Worm (Caenorhabditis elegans) whole organism, mixed stage, embryonic: ENCODE measurements around the gene C05C9.1.

ENCODE experiments used
- bed-3 ChIP-seq: fragments of 200-800 bp; sonication (Bioruptor generic); optimal IDR thresholded peaks from 3 replicates; lab custom pipeline; 2018; ENCODE audit warnings: mild to moderate bottlenecking, missing genetic modification characterization, moderate library complexity, missing compliant biosample characterization
- blmp-1 ChIP-seq: fragments of 150-350 bp; optimal IDR thresholded peaks from 2 replicates; lab custom pipeline; 2014; ENCODE audit warnings: missing biosample characterization, missing genetic modification characterization
- ceh-39 ChIP-seq: fragments of 150-350 bp; optimal IDR thresholded peaks from 2 replicates; lab custom pipeline; 2014; ENCODE audit warnings: missing biosample characterization, missing genetic modification characterization
- ceh-43 ChIP-seq: fragments of 200-800 bp; sonication (Bioruptor generic); optimal IDR thresholded peaks from 2 replicates; lab custom pipeline; 2018; ENCODE audit warnings: mild to moderate bottlenecking, missing genetic modification characterization, moderate library complexity, missing compliant biosample characterization
- ceh-83 ChIP-seq: fragments of 200-800 bp; sonication (Bioruptor generic); optimal IDR thresholded peaks from 2 replicates; lab custom pipeline; 2018; ENCODE audit warnings: mild to moderate bottlenecking, missing genetic modification characterization, missing compliant biosample characterization
- ces-1 ChIP-seq: fragments of 150-350 bp; optimal IDR thresholded peaks from 2 replicates; lab custom pipeline; 2014; ENCODE audit warnings: missing biosample characterization, missing genetic modification reagents, missing genetic modification characterization
- cnd-1 ChIP-seq: fragments of 200-800 bp; sonication (Bioruptor generic); optimal IDR thresholded peaks from 2 replicates; lab custom pipeline; 2018; ENCODE audit warnings: mild to moderate bottlenecking, missing genetic modification characterization, missing compliant biosample characterization
- drap-1 ChIP-seq: fragments of 200-800 bp; sonication (Bioruptor generic); optimal IDR thresholded peaks from 3 replicates; lab custom pipeline; 2018; ENCODE audit warnings: mild to moderate bottlenecking, missing genetic modification characterization, missing compliant biosample characterization
- elt-1 ChIP-seq: sonication (generic microtip); optimal IDR thresholded peaks from 2 replicates; lab custom pipeline; 2017; ENCODE audit warnings: missing genetic modification characterization, mild to moderate bottlenecking, missing compliant biosample characterization, antibody characterized with exemption, moderate library complexity, borderline replicate concordance; ENCODE audit not compliant: insufficient read depth
- elt-3 ChIP-seq: fragments of 150-350 bp; optimal IDR thresholded peaks from 2 replicates; lab custom pipeline; 2014; ENCODE audit warnings: missing biosample characterization, missing genetic modification characterization
- flh-1 ChIP-seq: fragments of 200-800 bp; sonication (Bioruptor generic); optimal IDR thresholded peaks from 2 replicates; lab custom pipeline; 2018; ENCODE audit warnings: mild to moderate bottlenecking, missing genetic modification characterization, moderate library complexity, missing compliant biosample characterization
- ham-2 ChIP-seq: fragments of 200-800 bp; sonication (Bioruptor generic); optimal IDR thresholded peaks from 2 replicates; lab custom pipeline; 2018; ENCODE audit warnings: mild to moderate bottlenecking, missing genetic modification characterization, missing compliant biosample characterization
- hlh-1 ChIP-seq: fragments of 150-350 bp; optimal IDR thresholded peaks from 2 replicates; lab custom pipeline; 2014; ENCODE audit warnings: missing biosample characterization, missing genetic modification reagents, missing genetic modification characterization
- lin-13 ChIP-seq: fragments of 150-350 bp; optimal IDR thresholded peaks from 2 replicates; lab custom pipeline; 2014; ENCODE audit warnings: missing biosample characterization, missing genetic modification characterization
- lin-32 ChIP-seq: fragments of 200-800 bp; sonication (Bioruptor generic); optimal IDR thresholded peaks from 2 replicates; lab custom pipeline; 2018; ENCODE audit warnings: mild to moderate bottlenecking, missing genetic modification characterization, missing compliant biosample characterization
- lsy-2 ChIP-seq: fragments of 150-350 bp; optimal IDR thresholded peaks from 2 replicates; lab custom pipeline; 2014; ENCODE audit warnings: missing biosample characterization, missing genetic modification characterization
- mep-1 ChIP-seq: fragments of 150-350 bp; optimal IDR thresholded peaks from 2 replicates; lab custom pipeline; 2017; ENCODE audit warnings: missing biosample characterization, missing genetic modification reagents, missing genetic modification characterization, inconsistent platforms
- nhr-12 ChIP-seq: fragments of 150-350 bp; optimal IDR thresholded peaks from 2 replicates; lab custom pipeline; 2014; ENCODE audit warnings: missing biosample characterization, missing genetic modification characterization
- nhr-2 ChIP-seq: fragments of 150-350 bp; optimal IDR thresholded peaks from 2 replicates; lab custom pipeline; 2014; ENCODE audit warnings: missing biosample characterization, missing genetic modification characterization
- nhr-237 ChIP-seq: fragments of 150-350 bp; optimal IDR thresholded peaks from 2 replicates; lab custom pipeline; 2014; ENCODE audit warnings: missing biosample characterization, missing genetic modification characterization
- nhr-28 ChIP-seq: fragments of 150-350 bp; optimal IDR thresholded peaks from 2 replicates; lab custom pipeline; 2014; ENCODE audit warnings: missing biosample characterization, missing genetic modification characterization
- nhr-76 ChIP-seq: sonication (generic microtip); optimal IDR thresholded peaks from 2 replicates; lab custom pipeline; 2017; ENCODE audit warnings: missing biosample characterization, missing genetic modification characterization
- pha-4 ChIP-seq: fragments of 150-350 bp; optimal IDR thresholded peaks from 2 replicates; lab custom pipeline; 2018; ENCODE audit warnings: missing biosample characterization, missing genetic modification reagents, missing genetic modification characterization
- sem-2 ChIP-seq: fragments of 200-800 bp; sonication (Bioruptor generic); optimal IDR thresholded peaks from 2 replicates; lab custom pipeline; 2018; ENCODE audit warnings: mild to moderate bottlenecking, missing genetic modification characterization, missing compliant biosample characterization
- sptf-1 ChIP-seq: sonication (generic microtip); optimal IDR thresholded peaks from 2 replicates; lab custom pipeline; 2017; ENCODE audit warnings: mild to moderate bottlenecking, missing genetic modification characterization, moderate library complexity, missing compliant biosample characterization
- tbx-8 ChIP-seq: fragments of 200-800 bp; sonication (Bioruptor generic); optimal IDR thresholded peaks from 2 replicates; lab custom pipeline; 2018; ENCODE audit warnings: mild to moderate bottlenecking, missing genetic modification characterization, moderate library complexity, missing compliant biosample characterization
- unc-120 ChIP-seq: sonication (generic microtip); optimal IDR thresholded peaks from 2 replicates; lab custom pipeline; 2017; ENCODE audit warnings: missing genetic modification characterization, missing compliant biosample characterization; ENCODE audit not compliant: poor library complexity, severe bottlenecking
- unc-39 ChIP-seq: fragments of 150-350 bp; optimal IDR thresholded peaks from 2 replicates; lab custom pipeline; 2014; ENCODE audit warnings: missing biosample characterization, missing genetic modification characterization
- unc-62 ChIP-seq: fragments of 150-350 bp; optimal IDR thresholded peaks from 2 replicates; lab custom pipeline; 2014; ENCODE audit warnings: missing biosample characterization, missing genetic modification reagents, missing genetic modification characterization
- zip-8 ChIP-seq: fragments of 150-350 bp; optimal IDR thresholded peaks from 2 replicates; lab custom pipeline; 2014; ENCODE audit warnings: missing biosample characterization, missing genetic modification characterization
- ztf-11 ChIP-seq: fragments of 150-350 bp; optimal IDR thresholded peaks from 2 replicates; lab custom pipeline; 2014; ENCODE audit warnings: missing biosample characterization, missing genetic modification characterization

Gene C05C9.1

DNA sequence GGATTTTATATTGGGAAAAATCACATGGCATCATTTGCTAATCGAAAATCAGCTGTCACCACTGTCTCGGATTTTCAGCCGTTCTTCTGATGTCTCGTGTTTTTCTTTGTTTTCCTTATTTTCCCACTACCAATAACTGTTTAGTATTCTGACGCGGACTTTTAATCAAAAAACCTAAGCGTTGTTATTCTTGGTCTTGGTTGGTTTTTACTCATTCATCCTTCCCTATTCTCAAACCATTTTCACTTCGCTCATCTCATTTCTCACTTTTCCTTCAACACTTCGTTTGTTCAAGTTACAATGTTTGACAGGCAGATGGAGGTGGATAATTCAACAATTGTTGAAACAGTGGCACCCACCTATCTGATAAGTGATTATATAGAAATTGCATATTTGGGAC, 18.0 kb downstream of the C05C9.1 start, which contains the start of gene gnrr-6:
Gene gnrr-6, plus strand, starts transcription at position 301 of the 400 bp plus-strand sequence.
- TF ChIP-seq pha-4, result no peak
- no peak for TF ChIP-seq unc-62 (GFP tag; lab: Kevin White, UChicago)
- TF ChIP-seq nhr-76 (tag; lab: Kevin White, UChicago), result no peak
- no peak for TF ChIP-seq drap-1 (GFP tag; lab: Kevin White, UChicago)
- no peak for TF ChIP-seq hlh-1 (tag; lab: Kevin White, UChicago)
- no peak for TF ChIP-seq lin-32
- TF ChIP-seq unc-39, result no peak
- no peak for TF ChIP-seq ceh-83 (GFP tag; lab: Kevin White, UChicago)
- no peak for TF ChIP-seq ceh-39 (tag; lab: Kevin White, UChicago)
- no peak for TF ChIP-seq lsy-2 (tag; lab: Kevin White, UChicago)
- no peak for TF ChIP-seq elt-3 (tag; lab: Kevin White, UChicago)
- TF ChIP-seq ces-1 (GFP tag; lab: Kevin White, UChicago), result no peak
- no peak for TF ChIP-seq nhr-28
- no peak for TF ChIP-seq sem-2 (GFP tag; lab: Kevin White, UChicago)
- TF ChIP-seq unc-120 (tag; lab: Kevin White, UChicago), result no peak
- TF ChIP-seq nhr-2 (tag; lab: Kevin White, UChicago), result no peak
- no peak for TF ChIP-seq tbx-8 (GFP tag; lab: Kevin White, UChicago)
- no peak for TF ChIP-seq nhr-12 (tag; lab: Kevin White, UChicago)
- no peak for TF ChIP-seq ztf-11
- TF ChIP-seq blmp-1 (tag; lab: Kevin White, UChicago), result no peak
- TF ChIP-seq, all 35 proteins: peak for 0

DNA sequence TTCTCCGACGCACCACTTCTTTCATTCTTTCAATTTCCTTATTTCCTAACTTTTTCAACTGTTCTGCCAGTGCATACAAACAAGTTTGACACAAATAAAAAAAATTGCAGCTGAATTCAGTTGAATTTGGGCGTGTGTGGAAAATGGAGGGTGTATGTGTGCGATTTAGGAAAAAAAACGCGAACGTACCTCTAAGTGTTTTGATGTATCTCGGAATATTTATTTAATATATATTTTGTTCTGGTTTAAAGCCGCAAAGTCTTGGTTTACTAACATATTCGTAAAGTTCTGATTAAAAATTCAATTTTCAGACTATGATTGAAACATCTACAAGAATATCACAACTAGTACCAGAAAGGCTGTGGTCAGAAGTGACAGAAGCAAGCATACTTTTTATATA, 24.9 kb downstream of the C05C9.1 start, which contains the start of gene gnrr-7:
Gene gnrr-7, plus strand, starts transcription at position 301 of the 400 bp plus-strand sequence.
- no peak for TF ChIP-seq unc-39
- TF ChIP-seq flh-1 (GFP tag; lab: Kevin White, UChicago), result no peak
- no peak for TF ChIP-seq sptf-1 (tag; lab: Kevin White, UChicago)
- no peak for TF ChIP-seq mep-1 (tag; lab: Kevin White, UChicago)
- TF ChIP-seq ceh-39 (tag; lab: Kevin White, UChicago), result no peak
- TF ChIP-seq ham-2 (GFP tag; lab: Kevin White, UChicago), result no peak
- TF ChIP-seq lsy-2 (tag; lab: Kevin White, UChicago), result no peak
- no peak for TF ChIP-seq unc-120 (tag; lab: Kevin White, UChicago)
- no peak for TF ChIP-seq cnd-1 (tag; lab: Kevin White, UChicago)
- TF ChIP-seq nhr-28, result no peak
- TF ChIP-seq nhr-12 (tag; lab: Kevin White, UChicago), result no peak
- no peak for TF ChIP-seq bed-3 (GFP tag; lab: Kevin White, UChicago)
- TF ChIP-seq pha-4, result no peak
- no peak for TF ChIP-seq ztf-11
- TF ChIP-seq nhr-237 (tag; lab: Kevin White, UChicago), result no peak

- TF ChIP-seq flh-1 (GFP tag; lab: Kevin White, UChicago), result no peak
- TF ChIP-seq ham-2 (GFP tag; lab: Kevin White, UChicago), result no peak
- TF ChIP-seq elt-3 (tag; lab: Kevin White, UChicago), result no peak
- no peak for TF ChIP-seq nhr-12 (tag; lab: Kevin White, UChicago)
Observed at ce11 chrX:11189515-11189914, 28.9 kb downstream of the C05C9.1 start, which contains the start of gene F13D2.1. TSS of gene F13D2.1 (minus strand) at chrX:11189615.

- peak; percentile 26 for TF ChIP-seq unc-62 (GFP tag; lab: Kevin White, UChicago)
- TF ChIP-seq elt-1, result peak; percentile 29
- no peak for TF ChIP-seq lin-13 (tag; lab: Kevin White, UChicago)
- peak; percentile 20 for TF ChIP-seq unc-120 (tag; lab: Kevin White, UChicago)
Observed at ce11 chrX:11190443-11190842, 29.8 kb downstream of the C05C9.1 start.

DNA sequence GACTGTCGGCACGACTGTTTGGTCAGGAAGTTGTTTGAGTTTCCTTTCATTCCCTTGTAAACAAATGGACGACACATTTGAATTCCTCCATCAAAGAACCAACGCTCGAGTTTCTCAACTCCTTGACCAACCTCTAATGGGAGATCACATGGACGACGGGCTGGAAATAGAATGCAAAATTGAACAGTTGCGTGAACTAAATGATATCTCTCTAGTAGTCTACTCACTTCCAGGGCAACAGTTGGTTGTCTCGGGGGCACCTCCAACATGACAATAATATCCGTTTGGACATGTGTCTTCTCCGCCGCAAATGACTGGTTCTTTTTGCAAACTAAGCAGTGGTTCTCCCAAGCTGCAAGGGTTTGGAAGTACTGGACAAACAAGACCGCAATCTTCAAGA, 33.0 kb downstream of the C05C9.1 start:
- TF ChIP-seq flh-1 (GFP tag; lab: Kevin White, UChicago) (no peak), hlh-1 (tag; lab: Kevin White, UChicago) (peak; percentile 90)

DNA sequence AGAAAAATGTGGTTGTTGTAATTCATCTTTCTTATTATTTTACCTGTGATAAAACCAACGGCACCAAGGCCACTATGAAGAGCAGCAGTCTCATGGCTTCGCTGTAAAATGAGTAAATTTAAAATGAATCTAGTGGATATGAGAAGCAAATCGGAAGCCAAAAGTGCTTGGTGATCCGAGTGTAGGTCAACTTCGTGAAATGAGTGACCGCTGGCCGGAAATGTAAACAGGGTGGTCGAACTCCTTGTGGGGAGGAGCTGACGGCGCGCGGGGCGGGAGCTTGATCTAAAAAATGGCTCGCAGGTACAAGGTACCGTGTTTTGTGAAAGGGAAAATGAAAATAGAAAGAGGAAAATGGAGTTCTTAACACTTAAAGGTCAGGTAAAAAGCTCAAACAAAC, 36.1 kb downstream of the C05C9.1 start, which contains the start of gene C34F6.1:
Gene C34F6.1, minus strand, starts transcription at position 101 of the 400 bp plus-strand sequence.
- TF ChIP-seq unc-39 (no peak), elt-1 (no peak), zip-8 (tag; lab: Kevin White, UChicago) (no peak), tbx-8 (GFP tag; lab: Kevin White, UChicago) (no peak), ceh-43 (no peak), sem-2 (GFP tag; lab: Kevin White, UChicago) (no peak), elt-3 (tag; lab: Kevin White, UChicago) (no peak), ceh-39 (tag; lab: Kevin White, UChicago) (no peak), blmp-1 (tag; lab: Kevin White, UChicago) (no peak), ham-2 (GFP tag; lab: Kevin White, UChicago) (no peak), ces-1 (GFP tag; lab: Kevin White, UChicago) (no peak), drap-1 (GFP tag; lab: Kevin White, UChicago) (no peak), hlh-1 (tag; lab: Kevin White, UChicago) (no peak), pha-4 (no peak)
- TF ChIP-seq, all 35 proteins: peak for 0
